Worm (Caenorhabditis elegans) whole organism, L3 larva: ENCODE measurements around the gene C37H5.5.

Experiments
- aly-2 ChIP-seq: fragments of 150-350 bp; optimal IDR thresholded peaks from 2 replicates; lab custom pipeline; 2014; ENCODE audit warnings: missing biosample characterization, missing genetic modification characterization
- ama-1 ChIP-seq: fragments of 150-350 bp; optimal IDR thresholded peaks from 2 replicates; lab custom pipeline; 2018
- ceh-16 ChIP-seq: sonication (generic microtip); optimal IDR thresholded peaks from 2 replicates; lab custom pipeline; 2017; ENCODE audit warnings: missing biosample characterization, missing genetic modification characterization
- ceh-28 ChIP-seq: fragments of 150-350 bp; optimal IDR thresholded peaks from 2 replicates; lab custom pipeline; 2014; ENCODE audit warnings: missing biosample characterization, missing genetic modification reagents, missing genetic modification characterization
- ceh-82 ChIP-seq: fragments of 150-350 bp; optimal IDR thresholded peaks from 2 replicates; lab custom pipeline; 2014; ENCODE audit warnings: missing biosample characterization, missing genetic modification characterization
- ceh-9 ChIP-seq: sonication (generic microtip); optimal IDR thresholded peaks from 2 replicates; lab custom pipeline; 2018; ENCODE audit warnings: missing biosample characterization, missing genetic modification characterization
- daf-12 ChIP-seq: fragments of 150-350 bp; optimal IDR thresholded peaks from 2 replicates; lab custom pipeline; 2014; ENCODE audit warnings: missing biosample characterization, missing genetic modification reagents, missing genetic modification characterization
- egl-27 ChIP-seq: sonication (generic microtip); optimal IDR thresholded peaks from 4 replicates; lab custom pipeline; 2017; ENCODE audit warnings: missing biosample characterization, missing genetic modification reagents, missing genetic modification characterization
- egl-5 ChIP-seq: fragments of 150-350 bp; optimal IDR thresholded peaks from 2 replicates; lab custom pipeline; 2017; ENCODE audit warnings: missing biosample characterization, missing genetic modification reagents, missing genetic modification characterization, inconsistent platforms
- elt-1 ChIP-seq: fragments of 150-350 bp; optimal IDR thresholded peaks from 2 replicates; lab custom pipeline; 2014; ENCODE audit warnings: missing biosample characterization, missing genetic modification characterization
- elt-3 ChIP-seq, 3 experiments: fragments of 150-350 bp in 1 of 3; sonication (generic microtip) in 2 of 3; optimal IDR thresholded peaks; 2 replicates in 2 of 3; 4 replicates in 1 of 3; lab custom pipeline; 2014 to 2017; ENCODE audit warnings: missing biosample characterization in 3 of 3, missing genetic modification characterization in 3 of 3
- eor-1 ChIP-seq, 2 experiments: fragments of 150-350 bp; optimal IDR thresholded peaks; 2 replicates each; lab custom pipeline; 2014 to 2018; ENCODE audit warnings: missing biosample characterization in 2 of 2, missing genetic modification characterization in 2 of 2
- fkh-10 ChIP-seq: sonication (generic microtip); optimal IDR thresholded peaks from 2 replicates; lab custom pipeline; 2017; ENCODE audit warnings: missing biosample characterization, missing genetic modification reagents, missing genetic modification characterization
- fkh-2 ChIP-seq: fragments of 150-350 bp; optimal IDR thresholded peaks from 2 replicates; lab custom pipeline; 2014; ENCODE audit warnings: missing biosample characterization, missing genetic modification reagents, missing genetic modification characterization
- fos-1 ChIP-seq: fragments of 150-350 bp; optimal IDR thresholded peaks from 2 replicates; lab custom pipeline; 2014; ENCODE audit warnings: missing biosample characterization, missing genetic modification characterization
- hmg-11 ChIP-seq: sonication (generic microtip); optimal IDR thresholded peaks from 2 replicates; lab custom pipeline; 2016; ENCODE audit warnings: missing genetic modification characterization, missing compliant biosample characterization
- jun-1 ChIP-seq: fragments of 150-350 bp; optimal IDR thresholded peaks from 2 replicates; lab custom pipeline; 2014; ENCODE audit warnings: missing biosample characterization, missing genetic modification reagents, missing genetic modification characterization
- lin-15B ChIP-seq: fragments of 150-350 bp; optimal IDR thresholded peaks from 2 replicates; lab custom pipeline; 2014; ENCODE audit warnings: missing biosample characterization, missing genetic modification characterization
- lsy-12 ChIP-seq: sonication (generic microtip); optimal IDR thresholded peaks from 2 replicates; lab custom pipeline; 2016; ENCODE audit warnings: mild to moderate bottlenecking, missing genetic modification characterization, missing compliant biosample characterization
- nfya-1 ChIP-seq: sonication (generic microtip); optimal IDR thresholded peaks from 2 replicates; lab custom pipeline; 2017; ENCODE audit warnings: missing genetic modification characterization, mild to moderate bottlenecking, missing compliant biosample characterization, antibody characterized with exemption, moderate library complexity; ENCODE audit not compliant: insufficient read depth
- nhr-11 ChIP-seq: fragments of 150-350 bp; optimal IDR thresholded peaks from 2 replicates; lab custom pipeline; 2014; ENCODE audit warnings: missing biosample characterization, missing genetic modification characterization
- nhr-12 ChIP-seq: fragments of 150-350 bp; optimal IDR thresholded peaks from 2 replicates; lab custom pipeline; 2014; ENCODE audit warnings: missing biosample characterization, missing genetic modification characterization
- nhr-237 ChIP-seq: fragments of 150-350 bp; optimal IDR thresholded peaks from 2 replicates; lab custom pipeline; 2014; ENCODE audit warnings: missing biosample characterization, missing genetic modification characterization
- nhr-25 ChIP-seq: sonication (generic microtip); optimal IDR thresholded peaks from 2 replicates; lab custom pipeline; 2017; ENCODE audit warnings: missing biosample characterization, missing genetic modification characterization
- nhr-28 ChIP-seq: fragments of 150-350 bp; optimal IDR thresholded peaks from 2 replicates; lab custom pipeline; 2014; ENCODE audit warnings: missing biosample characterization, missing genetic modification characterization
- nhr-76 ChIP-seq: fragments of 150-350 bp; sonication (generic microtip); optimal IDR thresholded peaks from 5 replicates; lab custom pipeline; 2014; ENCODE audit warnings: missing biosample characterization, missing genetic modification characterization
- pha-4 ChIP-seq: fragments of 150-350 bp; optimal IDR thresholded peaks from 2 replicates; lab custom pipeline; 2014; ENCODE audit warnings: missing biosample characterization, missing genetic modification reagents, missing genetic modification characterization
- pqm-1 ChIP-seq: fragments of 150-350 bp; optimal IDR thresholded peaks from 2 replicates; lab custom pipeline; 2017; ENCODE audit warnings: missing biosample characterization, missing genetic modification characterization, inconsistent platforms
- sea-2 ChIP-seq: fragments of 150-350 bp; sonication (generic microtip); optimal IDR thresholded peaks from 4 replicates; lab custom pipeline; 2014; ENCODE audit warnings: missing biosample characterization, missing genetic modification reagents, missing genetic modification characterization
- skn-1 ChIP-seq: fragments of 150-350 bp; optimal IDR thresholded peaks from 2 replicates; lab custom pipeline; 2014; ENCODE audit warnings: missing biosample characterization, missing genetic modification characterization
- snpc-4 ChIP-seq: fragments of 150-350 bp; optimal IDR thresholded peaks from 2 replicates; lab custom pipeline; 2014; ENCODE audit warnings: missing biosample characterization, missing genetic modification characterization
- tbx-2 ChIP-seq: sonication (generic microtip); optimal IDR thresholded peaks from 2 replicates; lab custom pipeline; 2016; ENCODE audit warnings: mild to moderate bottlenecking, missing genetic modification characterization, missing compliant biosample characterization
- unc-39 ChIP-seq: sonication (generic microtip); optimal IDR thresholded peaks from 4 replicates; lab custom pipeline; 2017; ENCODE audit warnings: missing biosample characterization, missing genetic modification characterization
- zag-1 ChIP-seq: fragments of 150-350 bp; optimal IDR thresholded peaks from 2 replicates; lab custom pipeline; 2014; ENCODE audit warnings: missing biosample characterization, missing genetic modification characterization
- ztf-11 ChIP-seq: fragments of 150-350 bp; optimal IDR thresholded peaks from 2 replicates; lab custom pipeline; 2014; ENCODE audit warnings: missing biosample characterization, missing genetic modification characterization
- ztf-4 ChIP-seq: fragments of 150-350 bp; optimal IDR thresholded peaks from 2 replicates; lab custom pipeline; 2014; ENCODE audit warnings: missing biosample characterization, missing genetic modification characterization

Gene C37H5.5

ce11 chrV:4777388-4777986 lies 49.7 kb upstream of the C37H5.5 start, which contains the start of gene C18G1.1:
C18G1.1 (plus strand) TSS chrV:4777960.
- TF ChIP-seq egl-5 (tag; lab: Kevin White, UChicago) = peak; percentile 37
- TF ChIP-seq daf-12 = no peak

DNA sequence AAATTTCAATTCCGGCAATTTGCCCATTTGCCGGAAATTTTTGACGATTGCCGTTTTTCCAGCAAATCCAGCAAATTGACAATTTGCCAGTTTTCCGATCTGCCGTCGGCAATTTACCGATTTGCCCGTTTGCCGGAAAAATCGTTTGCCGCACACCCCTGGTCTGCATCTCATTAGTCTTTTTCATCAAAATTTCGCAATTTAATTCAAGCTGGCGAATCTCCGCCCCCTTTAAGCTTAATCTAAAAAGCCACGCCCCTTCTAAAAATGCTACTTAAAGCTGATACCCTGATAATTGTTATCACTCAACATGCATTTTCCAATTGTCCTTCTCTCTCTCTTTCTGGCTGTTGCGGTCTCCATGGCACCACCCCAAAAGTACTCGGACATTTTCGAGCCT lies 43.8 kb upstream of the C37H5.5 start, which contains the start of gene Y60C6A.1:
Gene Y60C6A.1, plus strand, starts transcription at position 301 of the 400 bp plus-strand sequence.
- TF ChIP-seq fkh-2 (tag; lab: Kevin White, UChicago) = no peak
- TF ChIP-seq egl-27 (tag; lab: Kevin White, UChicago) = no peak
- no peak for TF ChIP-seq elt-3 (tag; optimal IDR thresholded peaks at IDR 0.05; lab: Kevin White, UChicago)
- TF ChIP-seq unc-39 = no peak
- TF ChIP-seq skn-1 = no peak
- no peak for TF ChIP-seq zag-1 (tag; lab: Kevin White, UChicago)
- no peak for TF ChIP-seq ceh-9
- TF ChIP-seq fos-1 = no peak

DNA sequence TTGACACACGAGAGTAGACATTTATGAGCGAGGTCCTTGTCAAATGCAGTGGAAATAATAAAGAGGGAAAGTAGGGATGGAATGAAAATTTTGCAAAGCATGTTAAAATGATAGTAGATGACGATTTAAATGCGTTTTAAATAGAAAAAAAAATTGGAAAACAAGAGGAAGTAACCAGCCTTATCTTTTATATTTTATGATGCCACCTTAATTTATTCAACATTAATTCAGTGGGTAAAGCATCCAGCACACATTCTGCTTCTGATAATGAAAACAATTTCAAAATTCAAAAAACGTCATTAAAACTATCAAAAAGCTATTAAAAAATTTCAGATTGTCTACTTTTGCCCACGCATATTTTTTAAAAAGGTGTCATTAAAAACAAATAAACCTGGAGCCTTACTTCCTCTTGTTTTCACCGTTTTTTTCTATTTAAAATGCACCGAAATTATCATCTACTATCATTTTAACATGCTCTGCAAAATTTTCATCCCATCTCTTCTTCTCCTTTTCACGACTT lies 41.8 kb upstream of the C37H5.5 start, which contains the start of the genes Y60C6A.2 and Y60C6A.3:
Gene Y60C6A.2, minus strand, starts transcription at position 101 of the 520 bp plus-strand sequence.
Gene Y60C6A.3, plus strand, starts transcription at position 470 of the 520 bp plus-strand sequence.
- no peak for TF ChIP-seq egl-27 (tag; lab: Kevin White, UChicago)
- TF ChIP-seq ceh-9 = no peak
- TF ChIP-seq fkh-10 (GFP tag; lab: Kevin White, UChicago) = no peak
- TF ChIP-seq egl-5 (tag; lab: Kevin White, UChicago) = no peak
- no peak for TF ChIP-seq lsy-12
- TF ChIP-seq unc-39 = no peak
- no peak for TF ChIP-seq sea-2 (GFP tag; lab: Kevin White, UChicago)
- no peak for TF ChIP-seq nhr-237 (tag; lab: Kevin White, UChicago)
- no peak for TF ChIP-seq nhr-28 (tag; lab: Kevin White, UChicago)
- no peak for TF ChIP-seq nhr-76 (tag; lab: Kevin White, UChicago)
- TF ChIP-seq ceh-82 (tag; lab: Kevin White, UChicago) = no peak
- no peak for TF ChIP-seq nhr-12
- TF ChIP-seq eor-1 (tag; optimal IDR thresholded peaks at IDR 0.05; lab: Kevin White, UChicago) = no peak
- no peak for TF ChIP-seq zag-1 (tag; lab: Kevin White, UChicago)
- TF ChIP-seq hmg-11 = no peak
- no peak for TF ChIP-seq ceh-16 (tag; lab: Kevin White, UChicago)
- no peak for TF ChIP-seq ama-1 (lab: Kevin White, UChicago)
- TF ChIP-seq elt-3 (tag; optimal IDR thresholded peaks at IDR 0.05; lab: Kevin White, UChicago) = no peak
- no peak for TF ChIP-seq elt-1
- TF ChIP-seq jun-1 (tag; lab: Kevin White, UChicago) = no peak

DNA sequence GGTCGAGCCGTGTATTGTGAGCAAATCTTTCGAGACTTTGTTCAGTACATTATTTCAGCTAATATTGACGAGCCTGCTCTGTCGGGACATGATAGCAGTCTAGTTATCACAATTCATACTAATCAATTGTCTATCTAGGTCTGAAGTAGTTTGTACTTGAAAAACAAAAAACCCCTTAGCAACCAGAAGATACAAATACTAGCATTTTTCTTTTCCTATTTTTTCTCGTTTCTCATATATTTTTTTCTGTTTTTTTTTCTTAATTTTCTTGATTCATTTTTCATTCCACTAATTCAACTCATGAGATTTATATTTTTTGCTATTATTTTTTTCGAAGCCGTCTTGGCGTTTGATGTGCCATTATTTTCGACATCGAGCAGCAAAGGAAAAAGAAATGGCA lies 40.0 kb upstream of the C37H5.5 start, which contains the start of gene R02F11.9:
Gene R02F11.9, plus strand, starts transcription at position 301 of the 400 bp plus-strand sequence.
- no peak for TF ChIP-seq nhr-237 (tag; lab: Kevin White, UChicago)
- no peak for TF ChIP-seq daf-12
- no peak for TF ChIP-seq nfya-1 (tag; lab: Kevin White, UChicago)
- TF ChIP-seq nhr-25 (tag; lab: Kevin White, UChicago) = no peak
- TF ChIP-seq pha-4 (tag; lab: Kevin White, UChicago) = no peak
- TF ChIP-seq nhr-12 = no peak
- no peak for TF ChIP-seq nhr-28 (tag; lab: Kevin White, UChicago)
- TF ChIP-seq fkh-10 (GFP tag; lab: Kevin White, UChicago) = no peak
- no peak for TF ChIP-seq lsy-12
- TF ChIP-seq ceh-16 (tag; lab: Kevin White, UChicago) = no peak
- TF ChIP-seq tbx-2 (tag; lab: Kevin White, UChicago) = no peak
- no peak for TF ChIP-seq eor-1 (tag; optimal IDR thresholded peaks at IDR 0.05; lab: Kevin White, UChicago)
- TF ChIP-seq elt-1 = no peak
- no peak for TF ChIP-seq ceh-28 (tag; lab: Kevin White, UChicago)
- TF ChIP-seq ztf-11 = no peak
- no peak for TF ChIP-seq lin-15B (tag; lab: Kevin White, UChicago)
- no peak for TF ChIP-seq fkh-2 (tag; lab: Kevin White, UChicago)

DNA sequence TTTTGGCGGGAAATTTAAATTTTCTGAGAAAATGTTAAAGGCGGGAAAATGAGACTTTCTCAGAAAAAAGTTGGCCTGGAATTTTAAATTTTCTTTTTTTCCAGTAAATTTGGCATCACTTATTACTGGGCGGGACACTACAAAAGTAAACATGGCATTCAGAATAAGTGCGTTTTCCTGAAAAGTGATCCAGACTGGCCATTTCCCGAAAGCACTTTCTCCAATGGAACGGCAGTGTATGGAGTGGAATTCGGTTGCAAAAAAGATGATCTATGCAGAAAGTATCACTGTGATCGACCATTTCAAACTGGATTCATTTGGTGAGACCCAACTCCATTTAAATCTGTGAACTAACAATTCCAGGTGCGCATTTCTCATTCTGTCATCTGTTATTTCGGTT lies 39.3 kb upstream of the C37H5.5 start:
- TF ChIP-seq ztf-4 (tag; lab: Kevin White, UChicago) (no peak), pqm-1 (tag; lab: Kevin White, UChicago) (no peak), zag-1 (tag; lab: Kevin White, UChicago) (no peak), egl-27 (tag; lab: Kevin White, UChicago) (no peak), nhr-11 (tag; lab: Kevin White, UChicago) (no peak), tbx-2 (tag; lab: Kevin White, UChicago) (no peak), elt-1 (no peak), snpc-4 (no peak), lin-15B (tag; lab: Kevin White, UChicago) (no peak), ceh-82 (tag; lab: Kevin White, UChicago) (no peak), aly-2 (tag; lab: Kevin White, UChicago) (no peak), hmg-11 (no peak), nhr-25 (tag; lab: Kevin White, UChicago) (no peak), unc-39 (no peak)
